Fruit fly (Drosophila melanogaster) whole organism, embryonic: ENCODE data around the gene Snx1.

Experiments
- Aef1 ChIP-seq: fragments of 200-800 bp; sonication (Bioruptor generic); IDR thresholded peaks from 3 replicates; pipeline ENCODE4 v1.3.6; 2022; ENCODE audit warnings: missing biosample characterization, missing genetic modification characterization
- B-H1 ChIP-seq: fragments of 200-800 bp; sonication (Bioruptor generic); IDR thresholded peaks from 3 replicates; pipeline ENCODE4 v1.3.6; 2022; ENCODE audit warnings: missing biosample characterization, missing genetic modification characterization
- CG11456 ChIP-seq: fragments of 200-800 bp; sonication (Bioruptor generic); IDR thresholded peaks from 3 replicates; pipeline ENCODE4 v1.3.6; 2022; ENCODE audit warnings: missing biosample characterization, missing genetic modification characterization
- CG12299 ChIP-seq: fragments of 200-800 bp; sonication (Bioruptor generic); optimal IDR thresholded peaks from 2 replicates; lab custom pipeline; 2018; ENCODE audit warnings: missing biosample characterization, mild to moderate bottlenecking, missing genetic modification characterization
- CG1233 ChIP-seq: fragments of 200-800 bp; sonication (Bioruptor generic); optimal IDR thresholded peaks from 4 replicates; lab custom pipeline; 2018; ENCODE audit warnings: missing biosample characterization, mild to moderate bottlenecking, missing genetic modification characterization
- CG13123 ChIP-seq: fragments of 200-800 bp; sonication (Bioruptor generic); optimal IDR thresholded peaks from 2 replicates; lab custom pipeline; 2016; ENCODE audit warnings: missing biosample characterization, missing genetic modification characterization
- CG13424 ChIP-seq: fragments of 200-800 bp; sonication (Bioruptor generic); optimal IDR thresholded peaks from 2 replicates; lab custom pipeline; 2019; ENCODE audit warnings: missing biosample characterization, mild to moderate bottlenecking, missing genetic modification characterization, moderate library complexity
- CG14441 ChIP-seq: fragments of 200-800 bp; sonication (Bioruptor generic); IDR thresholded peaks from 2 replicates; pipeline ENCODE4 v1.3.6; 2022; ENCODE audit warnings: missing biosample characterization, missing genetic modification characterization
- CG17186 ChIP-seq: fragments of 200-800 bp; sonication (Bioruptor generic); optimal IDR thresholded peaks from 3 replicates; lab custom pipeline; 2017; ENCODE audit warnings: missing biosample characterization, missing genetic modification reagents, missing genetic modification characterization
- CG18011 ChIP-seq: fragments of 200-800 bp; sonication (Bioruptor generic); optimal IDR thresholded peaks from 2 replicates; lab custom pipeline; 2017; ENCODE audit warnings: missing biosample characterization, missing genetic modification characterization, mild to moderate bottlenecking, moderate library complexity, missing genotype
- CG2712 ChIP-seq: fragments of 200-800 bp; optimal IDR thresholded peaks from 3 replicates; lab custom pipeline; 2019; ENCODE audit warnings: missing biosample characterization, mild to moderate bottlenecking, missing genetic modification characterization, moderate library complexity
- CG2875 ChIP-seq: fragments of 200-800 bp; sonication (Bioruptor generic); optimal IDR thresholded peaks from 2 replicates; lab custom pipeline; 2017; ENCODE audit warnings: missing biosample characterization, mild to moderate bottlenecking, missing genetic modification characterization, missing genetic modification reagents
- CG30403 ChIP-seq: fragments of 200-800 bp; sonication (Bioruptor generic); optimal IDR thresholded peaks from 3 replicates; lab custom pipeline; 2016; ENCODE audit warnings: missing biosample characterization, missing genetic modification characterization
- CG42726 ChIP-seq: fragments of 200-800 bp; sonication (Bioruptor generic); IDR thresholded peaks from 2 replicates; pipeline ENCODE4 v1.3.6; 2022; ENCODE audit warnings: missing biosample characterization, missing genetic modification characterization; ENCODE audit not compliant: partially characterized antibody
- CG4282 ChIP-seq: fragments of 200-800 bp; sonication (Bioruptor generic); optimal IDR thresholded peaks from 2 replicates; lab custom pipeline; 2016; ENCODE audit warnings: missing biosample characterization, missing genetic modification characterization
- CG4424 ChIP-seq: fragments of 200-800 bp; sonication (Bioruptor generic); optimal IDR thresholded peaks from 3 replicates; lab custom pipeline; 2016; ENCODE audit warnings: missing biosample characterization, missing genetic modification characterization
- CG4707 ChIP-seq: fragments of 200-800 bp; sonication (Bioruptor generic); optimal IDR thresholded peaks from 2 replicates; lab custom pipeline; 2018; ENCODE audit warnings: missing biosample characterization, mild to moderate bottlenecking, missing genetic modification characterization, moderate library complexity
- CG8089 ChIP-seq: fragments of 200-800 bp; sonication (Bioruptor generic); optimal IDR thresholded peaks from 3 replicates; lab custom pipeline; 2016; ENCODE audit warnings: missing biosample characterization, missing genetic modification characterization
- CG9797 ChIP-seq: fragments of 200-800 bp; sonication (Bioruptor generic); optimal IDR thresholded peaks from 3 replicates; lab custom pipeline; 2018; ENCODE audit warnings: missing biosample characterization, mild to moderate bottlenecking, missing genetic modification characterization
- D19B ChIP-seq: fragments of 200-800 bp; sonication (Bioruptor generic); optimal IDR thresholded peaks from 2 replicates; lab custom pipeline; 2017; ENCODE audit warnings: missing biosample characterization, mild to moderate bottlenecking, missing genetic modification characterization
- Dref ChIP-seq: fragments of 200-800 bp; sonication (Bioruptor generic); IDR thresholded peaks from 2 replicates; pipeline ENCODE4 v1.3.6; 2022; ENCODE audit warnings: missing biosample characterization, missing genetic modification characterization
- H15 ChIP-seq: fragments of 200-800 bp; sonication (Bioruptor generic); IDR thresholded peaks from 3 replicates; pipeline ENCODE4 v1.3.6; 2022; ENCODE audit warnings: missing biosample characterization, missing genetic modification characterization
- HLH3B ChIP-seq: fragments of 200-800 bp; sonication (Bioruptor generic); IDR thresholded peaks from 2 replicates; pipeline ENCODE4 v1.3.6; 2022; ENCODE audit warnings: missing biosample characterization, missing genetic modification characterization
- Hey ChIP-seq: fragments of 200-800 bp; sonication (Bioruptor generic); optimal IDR thresholded peaks from 3 replicates; lab custom pipeline; 2018; ENCODE audit warnings: missing biosample characterization, mild to moderate bottlenecking, missing genetic modification characterization
- Hr3 ChIP-seq: fragments of 200-800 bp; sonication (Bioruptor generic); optimal IDR thresholded peaks from 3 replicates; lab custom pipeline; 2016; ENCODE audit warnings: missing biosample characterization, missing genetic modification characterization
- Hr78 ChIP-seq, 2 experiments: fragments of 200-800 bp in 1 of 2; fragments of >200 bp in 1 of 2; sonication (Bioruptor generic) in 1 of 2; optimal IDR thresholded peaks; 2 replicates each; lab custom pipeline; 2017 to 2019; ENCODE audit warnings: missing biosample characterization in 2 of 2, missing genetic modification characterization in 2 of 2, mild to moderate bottlenecking in 1 of 2, moderate library complexity in 1 of 2
- Nf-YA ChIP-seq: fragments of 200-800 bp; sonication (Bioruptor generic); IDR thresholded peaks from 2 replicates; pipeline ENCODE4 v1.3.6; 2022; ENCODE audit warnings: missing biosample characterization, missing genetic modification characterization
- Opbp ChIP-seq: fragments of 200-800 bp; sonication (Bioruptor generic); IDR thresholded peaks from 3 replicates; pipeline ENCODE4 v1.3.6; 2022; ENCODE audit warnings: missing biosample characterization, missing genetic modification characterization; ENCODE audit not compliant: partially characterized antibody
- Vsx1 ChIP-seq: fragments of 200-800 bp; sonication (Bioruptor generic); optimal IDR thresholded peaks from 2 replicates; lab custom pipeline; 2017; ENCODE audit warnings: missing biosample characterization, mild to moderate bottlenecking, missing genetic modification characterization, missing genetic modification reagents
- al ChIP-seq: fragments of 200-800 bp; sonication (Bioruptor generic); IDR thresholded peaks from 2 replicates; pipeline ENCODE4 v1.3.6; 2022; ENCODE audit warnings: missing biosample characterization, missing genetic modification characterization
- bowl ChIP-seq: fragments of 200-800 bp; sonication (Bioruptor generic); IDR thresholded peaks from 2 replicates; pipeline ENCODE4 v1.3.6; 2022; ENCODE audit warnings: missing biosample characterization, missing genetic modification characterization
- caup ChIP-seq: fragments of 200-800 bp; sonication (Bioruptor generic); optimal IDR thresholded peaks from 3 replicates; lab custom pipeline; 2017; ENCODE audit warnings: missing biosample characterization, mild to moderate bottlenecking, missing genetic modification characterization, moderate library complexity; ENCODE audit not compliant: severe bottlenecking
- croc ChIP-seq: fragments of 200-800 bp; sonication (Bioruptor generic); conservative IDR thresholded peaks from 3 replicates; pipeline ENCODE4 v1.3.6; 2022; ENCODE audit warnings: missing biosample characterization, missing genetic modification characterization
- dati ChIP-seq: fragments of 200-800 bp; sonication (Bioruptor generic); IDR thresholded peaks from 2 replicates; pipeline ENCODE4 v1.3.6; 2022; ENCODE audit warnings: missing biosample characterization, missing genetic modification characterization
- disco-r ChIP-seq: fragments of 200-800 bp; sonication (Bioruptor generic); optimal IDR thresholded peaks from 2 replicates; lab custom pipeline; 2016; ENCODE audit warnings: missing biosample characterization, missing genetic modification characterization
- ftz-f1 ChIP-seq: fragments of 200-800 bp; sonication (Bioruptor generic); optimal IDR thresholded peaks from 2 replicates; lab custom pipeline; 2016; ENCODE audit warnings: missing biosample characterization, missing genetic modification characterization
- gfzf ChIP-seq: fragments of 200-800 bp; sonication (Bioruptor generic); optimal IDR thresholded peaks from 2 replicates; lab custom pipeline; 2016; ENCODE audit warnings: missing biosample characterization, mild to moderate bottlenecking, missing genetic modification characterization, moderate library complexity
- hkb ChIP-seq, 2 experiments: fragments of 200-800 bp in 1 of 2; fragments of >200 bp in 1 of 2; sonication (Bioruptor generic) in 1 of 2; IDR thresholded peaks in 1 of 2; optimal IDR thresholded peaks in 1 of 2; 2 replicates each; pipeline versions ENCODE4 v1.3.6 to Lab custom; 2017 to 2022; ENCODE audit warnings: missing biosample characterization in 1 of 2, missing genetic modification characterization in 1 of 2
- jing ChIP-seq: fragments of 200-800 bp; sonication (Bioruptor generic); optimal IDR thresholded peaks from 2 replicates; lab custom pipeline; 2018; ENCODE audit warnings: missing biosample characterization, mild to moderate bottlenecking, missing genetic modification characterization
- ken ChIP-seq: fragments of 200-800 bp; sonication (Bioruptor generic); IDR thresholded peaks from 3 replicates; pipeline ENCODE4 v1.3.6; 2022; ENCODE audit warnings: missing biosample characterization, missing genetic modification characterization
- lmd ChIP-seq: fragments of 200-800 bp; sonication (Bioruptor generic); IDR thresholded peaks from 2 replicates; pipeline ENCODE4 v1.3.6; 2022; ENCODE audit warnings: missing biosample characterization, missing genetic modification characterization
- org-1 ChIP-seq: fragments of 200-800 bp; sonication (Bioruptor generic); optimal IDR thresholded peaks from 2 replicates; lab custom pipeline; 2017; ENCODE audit warnings: missing biosample characterization, missing genetic modification characterization
- repo ChIP-seq: fragments of 200-800 bp; sonication (Bioruptor generic); optimal IDR thresholded peaks from 2 replicates; lab custom pipeline; 2016; ENCODE audit warnings: missing biosample characterization, missing genetic modification characterization
- row ChIP-seq: fragments of 200-800 bp; sonication (Bioruptor generic); IDR thresholded peaks from 3 replicates; pipeline ENCODE4 v1.3.6; 2022; ENCODE audit warnings: missing biosample characterization, missing genetic modification characterization
- scrt ChIP-seq: fragments of 200-800 bp; sonication (Bioruptor generic); optimal IDR thresholded peaks from 2 replicates; lab custom pipeline; 2018; ENCODE audit warnings: missing biosample characterization, mild to moderate bottlenecking, missing genetic modification characterization, moderate library complexity
- sens-2 ChIP-seq: fragments of 200-800 bp; sonication (Bioruptor generic); IDR thresholded peaks from 2 replicates; pipeline ENCODE4 v1.3.6; 2022; ENCODE audit warnings: missing biosample characterization, missing genetic modification characterization
- slou ChIP-seq: fragments of 200-800 bp; sonication (Bioruptor generic); optimal IDR thresholded peaks from 3 replicates; lab custom pipeline; 2016; ENCODE audit warnings: missing biosample characterization, missing genetic modification characterization
- sqz ChIP-seq: fragments of 200-800 bp; sonication (Bioruptor generic); optimal IDR thresholded peaks from 3 replicates; lab custom pipeline; 2018; ENCODE audit warnings: missing biosample characterization, mild to moderate bottlenecking, missing genetic modification characterization
- stc ChIP-seq: fragments of 200-800 bp; sonication (Bioruptor generic); IDR thresholded peaks from 2 replicates; pipeline ENCODE4 v1.3.6; 2022; ENCODE audit warnings: missing biosample characterization, missing genetic modification characterization
- yki ChIP-seq: fragments of >200 bp; optimal IDR thresholded peaks from 3 replicates; lab custom pipeline; 2018

Gene Snx1

dm6 chr2L:3472242-3472641 lies 22.8 kb downstream of the Snx1 start, which contains the start of gene Pgant4 (continued):
- TF ChIP-seq croc (GFP tag; lab: Robert Waterston, UW): peak; percentile 36; the same call in 2 of the 3 replicates
- TF ChIP-seq row (GFP tag; lab: Robert Waterston, UW): 0 out of 3 replicates have a peak, but pooled peaks have one; percentile 25
- no peak for TF ChIP-seq Hey (tag; lab: Kevin White, UChicago)
- TF ChIP-seq HLH3B (GFP tag; lab: Robert Waterston, UW): peak; percentile 56; the same call in 1 of the 2 replicates
- peak; percentile 8 for TF ChIP-seq repo
- no peak for TF ChIP-seq org-1 (GFP tag; lab: Kevin White, UChicago)
- no peak for TF ChIP-seq CG12299 (tag; lab: Kevin White, UChicago)
- TF ChIP-seq hkb (optimal IDR thresholded peaks at IDR 0.05; lab: Kevin White, UChicago): no peak
- no peak for TF ChIP-seq hkb (GFP tag; IDR thresholded peaks at IDR 0.05; lab: Robert Waterston, UW)
- TF ChIP-seq CG4282: no peak
- no peak for TF ChIP-seq dati
- TF ChIP-seq Hr78 (GFP tag; optimal IDR thresholded peaks at IDR 0.05; lab: Kevin White, UChicago): no peak
- TF ChIP-seq CG4707 (GFP tag; lab: Kevin White, UChicago): no peak
- TF ChIP-seq CG17186 (GFP tag; lab: Kevin White, UChicago): peak; percentile 21
- TF ChIP-seq ken: peak; percentile 73
- TF ChIP-seq lmd (GFP tag; lab: Robert Waterston, UW): peak; percentile 60
- peak; percentile 25 for TF ChIP-seq CG2875 (GFP tag; lab: Kevin White, UChicago)
- TF ChIP-seq CG4424 (GFP tag; lab: Kevin White, UChicago): peak; percentile 56
- TF ChIP-seq CG42726: peak; percentile 81
- TF ChIP-seq jing: no peak
- no peak for TF ChIP-seq al (GFP tag; lab: Robert Waterston, UW)
- TF ChIP-seq CG9797 (GFP tag; lab: Kevin White, UChicago): no peak
- peak; percentile 41; the same call in 1 of the 3 replicates for TF ChIP-seq B-H1 (GFP tag; lab: Robert Waterston, UW)
- TF ChIP-seq CG2712 (tag; lab: Kevin White, UChicago): peak; percentile 51
- no peak for TF ChIP-seq gfzf (GFP tag; lab: Kevin White, UChicago)
- peak; percentile 53 for TF ChIP-seq caup (GFP tag; lab: Kevin White, UChicago)
- TF ChIP-seq Aef1 (GFP tag; lab: Robert Waterston, UW): peak; percentile 60; the same call in 2 of the 3 replicates
- TF ChIP-seq CG30403 (GFP tag; lab: Kevin White, UChicago): peak; percentile 57
- peak; percentile 57 for TF ChIP-seq Hr3 (GFP tag; lab: Kevin White, UChicago)
- peak; percentile 33 for TF ChIP-seq ftz-f1 (GFP tag; lab: Kevin White, UChicago)
- TF ChIP-seq CG18011 (GFP tag; lab: Kevin White, UChicago): no peak
- TF ChIP-seq stc (GFP tag; lab: Robert Waterston, UW): 0 out of 2 replicates have a peak, but pooled peaks have one; percentile 13
- TF ChIP-seq disco-r: no peak
- no peak for TF ChIP-seq bowl (GFP tag; lab: Robert Waterston, UW)
- TF ChIP-seq CG13123: peak; percentile 7
- TF ChIP-seq CG8089 (GFP tag; lab: Kevin White, UChicago): peak; percentile 39
- no peak for TF ChIP-seq Vsx1 (GFP tag; lab: Kevin White, UChicago)
- TF ChIP-seq yki (lab: Kevin White, UChicago): no peak
- TF ChIP-seq Dref (GFP tag; lab: Robert Waterston, UW): peak; percentile 36; the same call in 1 of the 2 replicates
- TF ChIP-seq sens-2: peak; percentile 41; the same call in 1 of the 2 replicates
- TF ChIP-seq CG11456 (GFP tag; lab: Robert Waterston, UW): peak; percentile 95
- peak; percentile 47 for TF ChIP-seq CG1233 (GFP tag; lab: Kevin White, UChicago)
- no peak for TF ChIP-seq scrt
- TF ChIP-seq Nf-YA (GFP tag; lab: Robert Waterston, UW): peak; percentile 15; the same call in 1 of the 2 replicates
- peak; percentile 69; the same call in 2 of the 3 replicates for TF ChIP-seq H15
- no peak for TF ChIP-seq sqz (GFP tag; lab: Kevin White, UChicago)
- TF ChIP-seq Opbp: peak; percentile 42; the same call in 1 of the 3 replicates
- peak; percentile 23 for TF ChIP-seq slou
- peak; percentile 71 for TF ChIP-seq CG14441 (GFP tag; lab: Robert Waterston, UW)
- TF ChIP-seq CG13424 (tag; lab: Kevin White, UChicago): no peak
- TF ChIP-seq D19B (GFP tag; lab: Kevin White, UChicago): no peak
